Worm (Caenorhabditis elegans) whole organism, L3 larva: ENCODE results near the gene bbs-2.
"Not testable (repeated sequence)": the region's sequence is repeated elsewhere in the genome, so short reads cannot be mapped to it uniquely, and the experiment has no call there.

Source experiments
- R02D3.7 ChIP-seq: fragments of 150-350 bp; optimal IDR thresholded peaks from 2 replicates; lab custom pipeline; 2014; ENCODE audit warnings: missing biosample characterization, missing genetic modification characterization
- aly-2 ChIP-seq: fragments of 150-350 bp; optimal IDR thresholded peaks from 2 replicates; lab custom pipeline; 2014; ENCODE audit warnings: missing biosample characterization, missing genetic modification characterization
- elt-1 ChIP-seq: fragments of 150-350 bp; optimal IDR thresholded peaks from 2 replicates; lab custom pipeline; 2014; ENCODE audit warnings: missing biosample characterization, missing genetic modification characterization
- elt-3 ChIP-seq, 3 experiments: fragments of 150-350 bp in 1 of 3; sonication (generic microtip) in 2 of 3; optimal IDR thresholded peaks; 2 replicates in 2 of 3; 4 replicates in 1 of 3; lab custom pipeline; 2014 to 2017; ENCODE audit warnings: missing biosample characterization in 3 of 3, missing genetic modification characterization in 3 of 3
- mdl-1 ChIP-seq: fragments of 150-350 bp; optimal IDR thresholded peaks from 2 replicates; lab custom pipeline; 2014; ENCODE audit warnings: missing biosample characterization, missing genetic modification characterization
- nfya-1 ChIP-seq: sonication (generic microtip); optimal IDR thresholded peaks from 2 replicates; lab custom pipeline; 2017; ENCODE audit warnings: missing genetic modification characterization, mild to moderate bottlenecking, missing compliant biosample characterization, antibody characterized with exemption, moderate library complexity; ENCODE audit not compliant: insufficient read depth
- nhr-11 ChIP-seq: fragments of 150-350 bp; optimal IDR thresholded peaks from 2 replicates; lab custom pipeline; 2014; ENCODE audit warnings: missing biosample characterization, missing genetic modification characterization
- nhr-237 ChIP-seq: fragments of 150-350 bp; optimal IDR thresholded peaks from 2 replicates; lab custom pipeline; 2014; ENCODE audit warnings: missing biosample characterization, missing genetic modification characterization
- nhr-28 ChIP-seq: fragments of 150-350 bp; optimal IDR thresholded peaks from 2 replicates; lab custom pipeline; 2014; ENCODE audit warnings: missing biosample characterization, missing genetic modification characterization
- nhr-67 ChIP-seq: fragments of 150-350 bp; optimal IDR thresholded peaks from 2 replicates; lab custom pipeline; 2014; ENCODE audit warnings: missing biosample characterization, missing genetic modification characterization
- nhr-77 ChIP-seq: fragments of 150-350 bp; optimal IDR thresholded peaks from 2 replicates; lab custom pipeline; 2014; ENCODE audit warnings: missing biosample characterization, missing genetic modification characterization
- unc-39 ChIP-seq: sonication (generic microtip); optimal IDR thresholded peaks from 4 replicates; lab custom pipeline; 2017; ENCODE audit warnings: missing biosample characterization, missing genetic modification characterization
- unc-62 ChIP-seq: fragments of 150-350 bp; sonication (generic microtip); optimal IDR thresholded peaks from 4 replicates; lab custom pipeline; 2014; ENCODE audit warnings: missing biosample characterization, missing genetic modification reagents, missing genetic modification characterization

- TF ChIP-seq mdl-1 (tag; lab: Kevin White, UChicago); nhr-67 (tag; lab: Kevin White, UChicago); nhr-77 (tag; lab: Kevin White, UChicago); nhr-28 (tag; lab: Kevin White, UChicago); nhr-11 (tag; lab: Kevin White, UChicago); nhr-237 (tag; lab: Kevin White, UChicago); aly-2 (tag; lab: Kevin White, UChicago); R02D3.7 (tag; lab: Kevin White, UChicago); elt-3 (tag; optimal IDR thresholded peaks at IDR 0.05; lab: Kevin White, UChicago); unc-62 (GFP tag; lab: Kevin White, UChicago); elt-1 (tag; lab: Kevin White, UChicago); unc-39: not testable (repeated sequence)
- TF ChIP-seq nfya-1, result peak; percentile 58
These were observed 14.5 kb downstream of the bbs-2 start, which contains the start of gene mcm-3AP for ce11 chrIV:7948290-7948689.
